Worm (Caenorhabditis elegans) whole organism, L3 larva: ENCODE data around the gene ncap-1.

Experiments
- R02D3.7 ChIP-seq: fragments of 150-350 bp; optimal IDR thresholded peaks from 2 replicates; lab custom pipeline; 2014; ENCODE audit warnings: missing biosample characterization, missing genetic modification characterization
- ZK546.5 ChIP-seq: sonication (generic microtip); optimal IDR thresholded peaks from 2 replicates; lab custom pipeline; 2017; ENCODE audit warnings: missing biosample characterization, missing genetic modification characterization
- aly-2 ChIP-seq: fragments of 150-350 bp; optimal IDR thresholded peaks from 2 replicates; lab custom pipeline; 2014; ENCODE audit warnings: missing biosample characterization, missing genetic modification characterization
- ama-1 ChIP-seq: fragments of 150-350 bp; optimal IDR thresholded peaks from 2 replicates; lab custom pipeline; 2018
- ceh-16 ChIP-seq: sonication (generic microtip); optimal IDR thresholded peaks from 2 replicates; lab custom pipeline; 2017; ENCODE audit warnings: missing biosample characterization, missing genetic modification characterization
- ceh-82 ChIP-seq: fragments of 150-350 bp; optimal IDR thresholded peaks from 2 replicates; lab custom pipeline; 2014; ENCODE audit warnings: missing biosample characterization, missing genetic modification characterization
- ceh-9 ChIP-seq: sonication (generic microtip); optimal IDR thresholded peaks from 2 replicates; lab custom pipeline; 2018; ENCODE audit warnings: missing biosample characterization, missing genetic modification characterization
- egl-27 ChIP-seq: sonication (generic microtip); optimal IDR thresholded peaks from 4 replicates; lab custom pipeline; 2017; ENCODE audit warnings: missing biosample characterization, missing genetic modification reagents, missing genetic modification characterization
- egl-5 ChIP-seq: fragments of 150-350 bp; optimal IDR thresholded peaks from 2 replicates; lab custom pipeline; 2017; ENCODE audit warnings: missing biosample characterization, missing genetic modification reagents, missing genetic modification characterization, inconsistent platforms
- elt-2 ChIP-seq: sonication (generic microtip); optimal IDR thresholded peaks from 2 replicates; lab custom pipeline; 2016; ENCODE audit warnings: missing genetic modification reagents, mild to moderate bottlenecking, missing genetic modification characterization, missing compliant biosample characterization
- elt-3 ChIP-seq, 3 experiments: fragments of 150-350 bp in 1 of 3; sonication (generic microtip) in 2 of 3; optimal IDR thresholded peaks; 2 replicates in 2 of 3; 4 replicates in 1 of 3; lab custom pipeline; 2014 to 2017; ENCODE audit warnings: missing biosample characterization in 3 of 3, missing genetic modification characterization in 3 of 3
- eor-1 ChIP-seq, 2 experiments: fragments of 150-350 bp; optimal IDR thresholded peaks; 2 replicates each; lab custom pipeline; 2014 to 2018; ENCODE audit warnings: missing biosample characterization in 2 of 2, missing genetic modification characterization in 2 of 2
- fkh-10 ChIP-seq: sonication (generic microtip); optimal IDR thresholded peaks from 2 replicates; lab custom pipeline; 2017; ENCODE audit warnings: missing biosample characterization, missing genetic modification reagents, missing genetic modification characterization
- fkh-2 ChIP-seq: fragments of 150-350 bp; optimal IDR thresholded peaks from 2 replicates; lab custom pipeline; 2014; ENCODE audit warnings: missing biosample characterization, missing genetic modification reagents, missing genetic modification characterization
- fos-1 ChIP-seq: fragments of 150-350 bp; optimal IDR thresholded peaks from 2 replicates; lab custom pipeline; 2014; ENCODE audit warnings: missing biosample characterization, missing genetic modification characterization
- hmg-11 ChIP-seq: sonication (generic microtip); optimal IDR thresholded peaks from 2 replicates; lab custom pipeline; 2016; ENCODE audit warnings: missing genetic modification characterization, missing compliant biosample characterization
- jun-1 ChIP-seq: fragments of 150-350 bp; optimal IDR thresholded peaks from 2 replicates; lab custom pipeline; 2014; ENCODE audit warnings: missing biosample characterization, missing genetic modification reagents, missing genetic modification characterization
- lin-15B ChIP-seq: fragments of 150-350 bp; optimal IDR thresholded peaks from 2 replicates; lab custom pipeline; 2014; ENCODE audit warnings: missing biosample characterization, missing genetic modification characterization
- lin-39 ChIP-seq: fragments of 150-350 bp; optimal IDR thresholded peaks from 2 replicates; lab custom pipeline; 2018; ENCODE audit warnings: missing biosample characterization, missing genetic modification reagents, missing genetic modification characterization
- lsy-12 ChIP-seq: sonication (generic microtip); optimal IDR thresholded peaks from 2 replicates; lab custom pipeline; 2016; ENCODE audit warnings: mild to moderate bottlenecking, missing genetic modification characterization, missing compliant biosample characterization
- mdl-1 ChIP-seq: fragments of 150-350 bp; optimal IDR thresholded peaks from 2 replicates; lab custom pipeline; 2014; ENCODE audit warnings: missing biosample characterization, missing genetic modification characterization
- mml-1 ChIP-seq: fragments of 150-350 bp; sonication (generic microtip); optimal IDR thresholded peaks from 3 replicates; lab custom pipeline; 2014; ENCODE audit warnings: missing biosample characterization, missing genetic modification characterization
- nfya-1 ChIP-seq: sonication (generic microtip); optimal IDR thresholded peaks from 2 replicates; lab custom pipeline; 2017; ENCODE audit warnings: missing genetic modification characterization, mild to moderate bottlenecking, missing compliant biosample characterization, antibody characterized with exemption, moderate library complexity; ENCODE audit not compliant: insufficient read depth
- nhr-12 ChIP-seq: fragments of 150-350 bp; optimal IDR thresholded peaks from 2 replicates; lab custom pipeline; 2014; ENCODE audit warnings: missing biosample characterization, missing genetic modification characterization
- nhr-23 ChIP-seq: fragments of 150-350 bp; optimal IDR thresholded peaks from 2 replicates; lab custom pipeline; 2014; ENCODE audit warnings: missing biosample characterization, missing genetic modification reagents, missing genetic modification characterization
- nhr-237 ChIP-seq: fragments of 150-350 bp; optimal IDR thresholded peaks from 2 replicates; lab custom pipeline; 2014; ENCODE audit warnings: missing biosample characterization, missing genetic modification characterization
- nhr-25 ChIP-seq: sonication (generic microtip); optimal IDR thresholded peaks from 2 replicates; lab custom pipeline; 2017; ENCODE audit warnings: missing biosample characterization, missing genetic modification characterization
- nhr-28 ChIP-seq: fragments of 150-350 bp; optimal IDR thresholded peaks from 2 replicates; lab custom pipeline; 2014; ENCODE audit warnings: missing biosample characterization, missing genetic modification characterization
- nhr-67 ChIP-seq: fragments of 150-350 bp; optimal IDR thresholded peaks from 2 replicates; lab custom pipeline; 2014; ENCODE audit warnings: missing biosample characterization, missing genetic modification characterization
- nhr-76 ChIP-seq: fragments of 150-350 bp; sonication (generic microtip); optimal IDR thresholded peaks from 5 replicates; lab custom pipeline; 2014; ENCODE audit warnings: missing biosample characterization, missing genetic modification characterization
- nhr-77 ChIP-seq: fragments of 150-350 bp; optimal IDR thresholded peaks from 2 replicates; lab custom pipeline; 2014; ENCODE audit warnings: missing biosample characterization, missing genetic modification characterization
- pha-4 ChIP-seq: fragments of 150-350 bp; optimal IDR thresholded peaks from 2 replicates; lab custom pipeline; 2014; ENCODE audit warnings: missing biosample characterization, missing genetic modification reagents, missing genetic modification characterization
- pqm-1 ChIP-seq: fragments of 150-350 bp; optimal IDR thresholded peaks from 2 replicates; lab custom pipeline; 2017; ENCODE audit warnings: missing biosample characterization, missing genetic modification characterization, inconsistent platforms
- sea-2 ChIP-seq: fragments of 150-350 bp; sonication (generic microtip); optimal IDR thresholded peaks from 4 replicates; lab custom pipeline; 2014; ENCODE audit warnings: missing biosample characterization, missing genetic modification reagents, missing genetic modification characterization
- skn-1 ChIP-seq: fragments of 150-350 bp; optimal IDR thresholded peaks from 2 replicates; lab custom pipeline; 2014; ENCODE audit warnings: missing biosample characterization, missing genetic modification characterization
- snpc-4 ChIP-seq: fragments of 150-350 bp; optimal IDR thresholded peaks from 2 replicates; lab custom pipeline; 2014; ENCODE audit warnings: missing biosample characterization, missing genetic modification characterization
- tbx-2 ChIP-seq: sonication (generic microtip); optimal IDR thresholded peaks from 2 replicates; lab custom pipeline; 2016; ENCODE audit warnings: mild to moderate bottlenecking, missing genetic modification characterization, missing compliant biosample characterization
- zag-1 ChIP-seq: fragments of 150-350 bp; optimal IDR thresholded peaks from 2 replicates; lab custom pipeline; 2014; ENCODE audit warnings: missing biosample characterization, missing genetic modification characterization
- ztf-11 ChIP-seq: fragments of 150-350 bp; optimal IDR thresholded peaks from 2 replicates; lab custom pipeline; 2014; ENCODE audit warnings: missing biosample characterization, missing genetic modification characterization
- ztf-4 ChIP-seq: fragments of 150-350 bp; optimal IDR thresholded peaks from 2 replicates; lab custom pipeline; 2014; ENCODE audit warnings: missing biosample characterization, missing genetic modification characterization

Gene ncap-1

ce11 chrII:2925806-2926558 is 6.9 kb upstream of the ncap-1 start:
- TF ChIP-seq mdl-1 (tag; lab: Kevin White, UChicago) (no peak), sea-2 (no peak), aly-2 (tag; lab: Kevin White, UChicago) (no peak), tbx-2 (tag; lab: Kevin White, UChicago) (no peak), ceh-16 (tag; lab: Kevin White, UChicago) (no peak), ceh-82 (tag; lab: Kevin White, UChicago) (no peak), lin-15B (no peak), nhr-237 (no peak), pqm-1 (tag; lab: Kevin White, UChicago) (no peak), ZK546.5 (tag; lab: Kevin White, UChicago) (no peak), egl-5 (tag; lab: Kevin White, UChicago) (no peak)

DNA sequence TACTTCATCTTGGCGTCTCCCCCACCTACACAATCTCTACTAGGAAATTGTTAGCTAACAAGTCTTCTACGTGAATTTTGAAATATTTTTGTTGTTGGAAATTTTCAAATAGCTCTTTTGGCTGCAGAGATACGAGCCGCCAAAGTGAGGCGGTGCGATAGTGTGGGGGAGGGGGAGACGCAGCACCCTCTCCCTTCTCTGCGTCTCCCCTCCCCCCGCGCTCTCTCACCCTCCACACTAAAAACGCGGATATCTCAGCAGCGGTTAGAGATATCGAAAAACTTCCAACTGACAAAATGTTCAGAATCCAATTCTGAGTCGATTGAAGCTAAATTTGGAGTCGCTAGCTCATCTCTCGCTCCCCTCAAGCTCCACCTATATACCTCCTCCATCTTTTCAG is 5.9 kb upstream of the ncap-1 start:
- TF ChIP-seq tbx-2 (tag; lab: Kevin White, UChicago) (no peak), nhr-12 (no peak), R02D3.7 (no peak), lin-15B (no peak), nhr-25 (tag; lab: Kevin White, UChicago) (no peak), zag-1 (no peak), nhr-77 (tag; lab: Kevin White, UChicago) (no peak), fos-1 (tag; lab: Kevin White, UChicago) (no peak), egl-27 (tag; lab: Kevin White, UChicago) (no peak), mdl-1 (tag; lab: Kevin White, UChicago) (no peak), hmg-11 (tag; lab: Kevin White, UChicago) (no peak)

DNA sequence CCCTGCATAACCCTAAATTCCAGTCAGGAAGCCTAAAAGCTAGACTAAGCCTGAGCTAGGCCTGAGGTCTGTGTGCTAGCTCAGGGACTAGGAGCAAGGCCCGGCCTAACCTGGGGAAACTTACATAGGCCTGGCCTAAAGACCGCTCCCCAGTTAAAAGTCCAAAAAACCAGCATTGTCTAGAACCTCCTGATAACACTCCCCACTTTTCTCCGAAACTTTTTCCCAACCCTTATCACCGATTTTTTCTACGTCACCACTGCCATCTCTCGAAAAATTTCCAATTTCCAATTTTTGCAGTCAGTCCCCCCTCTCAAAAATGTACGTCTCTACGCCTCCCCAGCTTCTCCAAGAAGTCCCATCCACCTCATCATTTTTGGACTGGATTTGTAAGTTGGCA is 4.5 kb upstream of the ncap-1 start, which contains the start of gene ZK355.2:
Gene ZK355.2, plus strand, starts transcription at position 301 of the 400 bp plus-strand sequence.
- TF ChIP-seq skn-1 (tag; lab: Kevin White, UChicago) (no peak), elt-2 (peak; percentile 30), mdl-1 (tag; lab: Kevin White, UChicago) (no peak)
- TF ChIP-seq, all 47 proteins: peak for 1

- no peak for TF ChIP-seq nfya-1 (tag; lab: Kevin White, UChicago)
- no peak for TF ChIP-seq mdl-1 (tag; lab: Kevin White, UChicago)
- TF ChIP-seq snpc-4 (tag; lab: Kevin White, UChicago) = no peak
- no peak for TF ChIP-seq fkh-2 (tag; lab: Kevin White, UChicago)
- no peak for TF ChIP-seq fkh-10
- no peak for TF ChIP-seq lsy-12 (tag; lab: Kevin White, UChicago)
- no peak for TF ChIP-seq hmg-11 (tag; lab: Kevin White, UChicago)
- TF ChIP-seq nhr-12 = no peak
- no peak for TF ChIP-seq nhr-23
- TF ChIP-seq eor-1 (tag; optimal IDR thresholded peaks at IDR 0.05; lab: Kevin White, UChicago) = no peak
- TF ChIP-seq ceh-82 (tag; lab: Kevin White, UChicago) = no peak
- TF ChIP-seq mml-1 = no peak
- TF ChIP-seq nhr-67 (tag; lab: Kevin White, UChicago) = no peak
- TF ChIP-seq zag-1 = no peak
- no peak for TF ChIP-seq ZK546.5 (tag; lab: Kevin White, UChicago)
- no peak for TF ChIP-seq ceh-9 (tag; lab: Kevin White, UChicago)
- TF ChIP-seq ztf-11 (tag; lab: Kevin White, UChicago) = no peak
Measured at ce11 chrII:2922782-2923181, 3.7 kb upstream of the ncap-1 start.

- TF ChIP-seq ceh-9 (tag; lab: Kevin White, UChicago) = no peak
- TF ChIP-seq R02D3.7 = no peak
- no peak for TF ChIP-seq snpc-4 (tag; lab: Kevin White, UChicago)
- TF ChIP-seq pha-4 (tag; lab: Kevin White, UChicago) = peak; percentile 2
- TF ChIP-seq ceh-82 (tag; lab: Kevin White, UChicago) = no peak
- TF ChIP-seq jun-1 (tag; lab: Kevin White, UChicago) = no peak
- no peak for TF ChIP-seq lin-39 (tag; lab: Kevin White, UChicago)
- TF ChIP-seq ama-1 (lab: Kevin White, UChicago) = peak; percentile 73
- no peak for TF ChIP-seq nhr-76 (tag; lab: Kevin White, UChicago)
- TF ChIP-seq elt-2 = peak; percentile 77
- TF ChIP-seq aly-2 (tag; lab: Kevin White, UChicago) = no peak
- TF ChIP-seq fkh-2 (tag; lab: Kevin White, UChicago) = no peak
- no peak for TF ChIP-seq ztf-4 (tag; lab: Kevin White, UChicago)
- TF ChIP-seq mml-1 = no peak
- no peak for TF ChIP-seq nhr-28
- no peak for TF ChIP-seq nhr-12
- no peak for TF ChIP-seq eor-1 (tag; optimal IDR thresholded peaks at IDR 0.05; lab: Kevin White, UChicago)
- no peak for TF ChIP-seq lin-15B
- TF ChIP-seq pqm-1 (tag; lab: Kevin White, UChicago) = peak; percentile 35
- no peak for TF ChIP-seq nhr-67 (tag; lab: Kevin White, UChicago)
- TF ChIP-seq elt-3 (tag; optimal IDR thresholded peaks at IDR 0.05; lab: Kevin White, UChicago) = no peak
Measured at ce11 chrII:2922359-2922758, 3.2 kb upstream of the ncap-1 start.
